Worm (Caenorhabditis elegans): ENCODE results near the gene F46G11.6.

The F46G11.6 gene

ce11 chrX:5817078-5817477 lies 30.8 kb downstream of the F46G11.6 start:
- no peak for TF ChIP-seq dao-5 (tag; optimal IDR thresholded peaks at IDR 0.05)
- TF ChIP-seq W03F9.2 (tag; optimal IDR thresholded peaks at IDR 0.05), result no peak
- TF ChIP-seq him-1 (tag; optimal IDR thresholded peaks at IDR 0.05), result no peak

ce11 chrX:5818176-5818575 lies 31.9 kb downstream of the F46G11.6 start:
- TF ChIP-seq dao-5 (tag; optimal IDR thresholded peaks at IDR 0.05) (no peak), him-1 (tag; optimal IDR thresholded peaks at IDR 0.05) (no peak), W03F9.2 (tag; optimal IDR thresholded peaks at IDR 0.05) (no peak)

DNA sequence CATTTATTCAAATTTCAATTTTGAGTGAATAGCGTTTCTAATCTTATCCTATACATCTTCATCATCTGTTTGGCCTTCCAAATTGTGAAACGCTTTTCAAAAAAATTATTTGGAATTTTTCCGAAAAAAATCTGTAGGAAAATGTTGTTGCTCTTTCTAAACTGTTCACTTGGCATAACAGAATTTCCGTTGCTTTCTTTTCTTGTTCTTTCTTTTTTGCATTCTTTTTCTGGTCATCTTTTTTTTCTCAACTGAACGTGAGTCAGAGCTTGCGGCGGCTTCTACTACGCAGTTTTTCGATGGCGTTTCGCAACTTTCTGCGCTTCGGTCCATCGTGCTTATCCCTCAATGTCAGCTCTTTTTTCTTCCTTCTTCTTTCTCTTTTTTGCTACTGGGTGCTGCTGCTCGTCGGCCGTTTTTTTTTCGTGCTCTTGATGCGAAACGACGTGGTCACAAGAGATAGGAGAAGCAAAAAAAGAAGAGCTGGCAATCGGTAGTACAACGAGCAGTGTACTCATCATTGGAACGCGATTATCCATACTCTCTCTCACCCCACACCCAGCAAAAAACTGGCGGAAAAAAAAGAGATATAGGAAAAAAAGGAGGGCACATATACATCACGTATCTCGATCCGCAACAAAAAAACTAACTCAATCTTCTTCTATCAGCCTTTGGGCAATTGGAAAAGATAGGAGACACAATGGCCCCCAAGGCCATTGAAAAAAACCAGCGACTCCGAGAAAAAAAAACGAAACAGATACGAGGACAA lies 33.6 kb downstream of the F46G11.6 start:
- TF ChIP-seq him-1 (tag; optimal IDR thresholded peaks at IDR 0.05) (peak; percentile 66), dao-5 (tag; optimal IDR thresholded peaks at IDR 0.05) (no peak)

ce11 chrX:5820880-5821279 lies 34.6 kb downstream of the F46G11.6 start:
- TF ChIP-seq him-1 (tag; optimal IDR thresholded peaks at IDR 0.05) (no peak), W03F9.2 (tag; optimal IDR thresholded peaks at IDR 0.05) (no peak), dao-5 (tag; optimal IDR thresholded peaks at IDR 0.05) (no peak)

DNA sequence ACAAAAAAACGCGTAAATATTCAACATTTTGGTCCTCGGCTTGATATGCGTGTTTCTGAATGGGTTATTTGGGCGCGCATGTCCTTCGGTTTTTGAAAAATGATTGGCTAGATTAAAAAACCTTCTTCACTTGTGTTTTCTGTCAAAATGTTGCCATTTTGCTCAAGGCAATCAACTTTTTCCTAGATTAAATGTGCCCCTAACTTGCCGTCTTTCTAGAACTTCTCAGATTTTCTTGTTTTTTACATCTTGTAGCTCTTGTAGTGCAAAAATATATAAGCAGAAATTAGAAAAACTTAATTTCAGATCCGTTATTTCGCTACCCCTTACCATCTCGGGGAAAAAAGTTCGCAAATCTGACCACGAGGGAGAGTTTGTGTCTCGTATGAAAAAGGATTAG lies 35.5 kb downstream of the F46G11.6 start, which contains the start of gene hbl-1:
hbl-1 (plus strand) TSS at position 301 of the 400 bp plus-strand sequence.
- TF ChIP-seq him-1 (tag; optimal IDR thresholded peaks at IDR 0.05), result no peak
- no peak for TF ChIP-seq dao-5 (tag; optimal IDR thresholded peaks at IDR 0.05)
- TF ChIP-seq W03F9.2 (tag; optimal IDR thresholded peaks at IDR 0.05), result no peak

- TF ChIP-seq him-1 (tag; optimal IDR thresholded peaks at IDR 0.05) (no peak), W03F9.2 (tag; optimal IDR thresholded peaks at IDR 0.05) (no peak), dao-5 (tag; optimal IDR thresholded peaks at IDR 0.05) (no peak)
These were observed 40.7 kb downstream of the F46G11.6 start for ce11 chrX:5826976-5827375.

- no peak for TF ChIP-seq him-1 (tag; optimal IDR thresholded peaks at IDR 0.05)
- no peak for TF ChIP-seq W03F9.2 (tag; optimal IDR thresholded peaks at IDR 0.05)
- TF ChIP-seq dao-5 (tag; optimal IDR thresholded peaks at IDR 0.05), result no peak
These were observed 41.8 kb downstream of the F46G11.6 start for ce11 chrX:5828085-5828484.

- TF ChIP-seq W03F9.2 (tag; optimal IDR thresholded peaks at IDR 0.05) (no peak), dao-5 (tag; optimal IDR thresholded peaks at IDR 0.05) (no peak), him-1 (tag; optimal IDR thresholded peaks at IDR 0.05) (no peak)
These were observed 42.9 kb downstream of the F46G11.6 start, which contains the start of gene acp-5 for ce11 chrX:5829175-5829574. TSS of gene acp-5 (plus strand) at chrX:5829435.

- TF ChIP-seq him-1 (tag; optimal IDR thresholded peaks at IDR 0.05) (no peak), dao-5 (tag; optimal IDR thresholded peaks at IDR 0.05) (no peak), W03F9.2 (tag; optimal IDR thresholded peaks at IDR 0.05) (no peak)
These were observed 45.5 kb downstream of the F46G11.6 start for ce11 chrX:5831827-5832226.

- no peak for TF ChIP-seq him-1 (tag; optimal IDR thresholded peaks at IDR 0.05)
- no peak for TF ChIP-seq W03F9.2 (tag; optimal IDR thresholded peaks at IDR 0.05)
- TF ChIP-seq dao-5 (tag; optimal IDR thresholded peaks at IDR 0.05), result no peak
These were observed 48.5 kb downstream of the F46G11.6 start, which contains the start of gene F13D11.4 for ce11 chrX:5834581-5835481. TSS of gene F13D11.4 (minus strand) at chrX:5834805.

- TF ChIP-seq him-1 (tag; optimal IDR thresholded peaks at IDR 0.05) (no peak), W03F9.2 (tag; optimal IDR thresholded peaks at IDR 0.05) (no peak), dao-5 (tag; optimal IDR thresholded peaks at IDR 0.05) (no peak)
These were observed 50.2 kb downstream of the F46G11.6 start for ce11 chrX:5836527-5836926.

Measured in whole organism, L4/young adult.